Worm (Caenorhabditis elegans) whole organism, L4/young adult: Measurements from ENCODE around the gene pak-2.

Experiments
- W03F9.2 ChIP-seq: fragments of 150-350 bp; optimal IDR thresholded peaks from 2 replicates; lab custom pipeline; 2014; ENCODE audit warnings: missing biosample characterization, missing genetic modification characterization
- dao-5 ChIP-seq: sonication (generic microtip); optimal IDR thresholded peaks from 2 replicates; lab custom pipeline; 2016; ENCODE audit warnings: missing genotype, missing genetic modification characterization, moderate library complexity, missing compliant biosample characterization
- him-1 ChIP-seq: sonication (generic microtip); optimal IDR thresholded peaks from 2 replicates; lab custom pipeline; 2016; ENCODE audit warnings: missing genotype, missing genetic modification reagents, missing genetic modification characterization, missing compliant biosample characterization

pak-2 gene

ce11 chrV:11043767-11044166 is 4.5 kb upstream of the pak-2 start, which contains the start of gene C45B11.6:
Gene C45B11.6 (plus strand): TSS chrV:11044067.
- no peak for TF ChIP-seq W03F9.2 (tag; lab: Kevin White, UChicago)
- no peak for TF ChIP-seq him-1 (tag; lab: Kevin White, UChicago)
- TF ChIP-seq dao-5 (tag; lab: Kevin White, UChicago): no peak

- no peak for TF ChIP-seq him-1 (tag; lab: Kevin White, UChicago)
- TF ChIP-seq W03F9.2 (tag; lab: Kevin White, UChicago): no peak
- TF ChIP-seq dao-5 (tag; lab: Kevin White, UChicago): no peak
Observed at ce11 chrV:11042538-11042937, 3.3 kb upstream of the pak-2 start, which contains the start of gene C45B11.2. Gene C45B11.2 (plus strand): TSS chrV:11042710.

- TF ChIP-seq him-1 (tag; lab: Kevin White, UChicago): no peak
- no peak for TF ChIP-seq W03F9.2 (tag; lab: Kevin White, UChicago)
- no peak for TF ChIP-seq dao-5 (tag; lab: Kevin White, UChicago)
Observed at ce11 chrV:11041499-11041898, 2.3 kb upstream of the pak-2 start, which contains the start of gene C45B11.5. Gene C45B11.5 (plus strand): TSS chrV:11041799.

ce11 chrV:11040473-11040872 is 1.2 kb upstream of the pak-2 start, which contains the start of gene C45B11.8:
Gene C45B11.8 (plus strand): TSS chrV:11040773.
- TF ChIP-seq him-1 (tag; lab: Kevin White, UChicago) (no peak), dao-5 (tag; lab: Kevin White, UChicago) (no peak), W03F9.2 (tag; lab: Kevin White, UChicago) (no peak)

ce11 chrV:11040020-11040419 is 791 bp upstream of the pak-2 start, which contains the start of gene C45B11.9:
Gene C45B11.9 (plus strand): TSS chrV:11040320.
- TF ChIP-seq W03F9.2 (tag; lab: Kevin White, UChicago) (no peak), him-1 (tag; lab: Kevin White, UChicago) (no peak), dao-5 (tag; lab: Kevin White, UChicago) (no peak)

ce11 chrV:11034748-11035147 is 4.5 kb downstream of the pak-2 start, which contains the start of gene pptr-2:
Gene pptr-2 (minus strand): TSS chrV:11034931.
- no peak for TF ChIP-seq him-1 (tag; lab: Kevin White, UChicago)
- TF ChIP-seq W03F9.2 (tag; lab: Kevin White, UChicago): no peak
- TF ChIP-seq dao-5 (tag; lab: Kevin White, UChicago): no peak

ce11 chrV:11033241-11033640 is 6.0 kb downstream of the pak-2 start:
- TF ChIP-seq W03F9.2 (tag; lab: Kevin White, UChicago): no peak
- no peak for TF ChIP-seq dao-5 (tag; lab: Kevin White, UChicago)
- TF ChIP-seq him-1 (tag; lab: Kevin White, UChicago): no peak

ce11 chrV:11030675-11031074 is 8.6 kb downstream of the pak-2 start:
- TF ChIP-seq him-1 (tag; lab: Kevin White, UChicago) (no peak), dao-5 (tag; lab: Kevin White, UChicago) (no peak), W03F9.2 (tag; lab: Kevin White, UChicago) (no peak)

- TF ChIP-seq dao-5 (tag; lab: Kevin White, UChicago): no peak
- TF ChIP-seq W03F9.2 (tag; lab: Kevin White, UChicago): peak; percentile 22
Observed at ce11 chrV:11029309-11029708, 9.9 kb downstream of the pak-2 start.

ce11 chrV:11027740-11028139 is 11.5 kb downstream of the pak-2 start:
- TF ChIP-seq W03F9.2 (tag; lab: Kevin White, UChicago) (no peak), him-1 (tag; lab: Kevin White, UChicago) (no peak), dao-5 (tag; lab: Kevin White, UChicago) (no peak)

ce11 chrV:11022817-11023216 is 16.4 kb downstream of the pak-2 start, which contains the start of the genes C13G3.12 and hot-6:
Gene C13G3.12 (minus strand): TSS chrV:11022917.
Gene hot-6 (minus strand): TSS chrV:11022937.
- TF ChIP-seq him-1 (tag; lab: Kevin White, UChicago): no peak
- no peak for TF ChIP-seq dao-5 (tag; lab: Kevin White, UChicago)
- TF ChIP-seq W03F9.2 (tag; lab: Kevin White, UChicago): no peak

- TF ChIP-seq W03F9.2 (tag; lab: Kevin White, UChicago) (no peak), dao-5 (tag; lab: Kevin White, UChicago) (no peak), him-1 (tag; lab: Kevin White, UChicago) (no peak)
Observed at ce11 chrV:11016846-11017553, 22.2 kb downstream of the pak-2 start.

- no peak for TF ChIP-seq dao-5 (tag; lab: Kevin White, UChicago)
- no peak for TF ChIP-seq W03F9.2 (tag; lab: Kevin White, UChicago)
- TF ChIP-seq him-1 (tag; lab: Kevin White, UChicago): no peak
Observed at ce11 chrV:11014758-11015157, 24.5 kb downstream of the pak-2 start.
